Worm (Caenorhabditis elegans) whole organism, midembryonic: Measurements from ENCODE around the gene Y53C12A.8.

ENCODE experiments used
- T22C8.4 ChIP-seq: fragments of 200-800 bp; sonication (Bioruptor generic); IDR thresholded peaks from 2 replicates; pipeline ENCODE4 v1.3.6; 2022; ENCODE audit warnings: missing genetic modification characterization, missing compliant biosample characterization
- cog-1 ChIP-seq: sonication (generic microtip); optimal IDR thresholded peaks from 2 replicates; lab custom pipeline; 2016; ENCODE audit warnings: missing genetic modification characterization, missing compliant biosample characterization
- flt-1 ChIP-seq: fragments of 200-800 bp; sonication (Bioruptor generic); IDR thresholded peaks from 2 replicates; pipeline ENCODE4 v1.3.6; 2022; ENCODE audit warnings: missing genetic modification characterization, missing compliant biosample characterization
- klf-2 ChIP-seq: fragments of 200-800 bp; sonication (Bioruptor generic); conservative IDR thresholded peaks from 2 replicates; pipeline ENCODE4 v1.3.6; 2022; ENCODE audit warnings: missing genetic modification reagents, missing genetic modification characterization, missing compliant biosample characterization
- med-1 ChIP-seq: sonication (generic microtip); optimal IDR thresholded peaks from 2 replicates; lab custom pipeline; 2017; ENCODE audit warnings: missing genetic modification characterization, mild to moderate bottlenecking, missing compliant biosample characterization, antibody characterized with exemption, missing genetic modification reagents; ENCODE audit not compliant: insufficient read depth
- ref-1 ChIP-seq: fragments of 200-800 bp; sonication (Bioruptor generic); conservative IDR thresholded peaks from 2 replicates; pipeline ENCODE4 v1.3.6; 2022; ENCODE audit warnings: missing genetic modification reagents, missing genetic modification characterization, missing compliant biosample characterization
- tab-1 ChIP-seq: fragments of 200-800 bp; sonication (Bioruptor generic); IDR thresholded peaks from 2 replicates; pipeline ENCODE4 v1.3.6; 2022; ENCODE audit warnings: missing genetic modification characterization, missing compliant biosample characterization
- ztf-23 ChIP-seq: fragments of 200-800 bp; sonication (Bioruptor generic); IDR thresholded peaks from 2 replicates; pipeline ENCODE4 v1.3.6; 2022; ENCODE audit warnings: missing genetic modification reagents, missing genetic modification characterization, missing compliant biosample characterization
- ztf-29 ChIP-seq: fragments of 200-800 bp; sonication (Bioruptor generic); IDR thresholded peaks from 2 replicates; pipeline ENCODE4 v1.3.6; 2022; ENCODE audit warnings: missing genetic modification reagents, missing genetic modification characterization, missing compliant biosample characterization

Y53C12A.8 gene

ce11 chrII:9658915-9659314 lies 41.3 kb downstream of the Y53C12A.8 start, which contains the start of gene ZK1320.2:
ZK1320.2 (minus strand) TSS chrII:9659002.
- TF ChIP-seq ztf-29 (no peak), tab-1 (GFP tag; lab: Robert Waterston, UW) (no peak), T22C8.4 (GFP tag; lab: Robert Waterston, UW) (no peak), ref-1 (no peak), flt-1 (GFP tag; lab: Robert Waterston, UW) (no peak), cog-1 (tag; lab: Kevin White, UChicago) (no peak), klf-2 (GFP tag; lab: Robert Waterston, UW) (no peak), ztf-23 (GFP tag; lab: Robert Waterston, UW) (no peak), med-1 (GFP tag; lab: Kevin White, UChicago) (no peak)

- TF ChIP-seq T22C8.4 (GFP tag; lab: Robert Waterston, UW) (no peak), ztf-23 (GFP tag; lab: Robert Waterston, UW) (no peak), tab-1 (GFP tag; lab: Robert Waterston, UW) (no peak), ztf-29 (no peak), cog-1 (tag; lab: Kevin White, UChicago) (no peak), flt-1 (GFP tag; lab: Robert Waterston, UW) (no peak), med-1 (GFP tag; lab: Kevin White, UChicago) (no peak), ref-1 (no peak)
Observed at ce11 chrII:9656210-9656755, 44.0 kb downstream of the Y53C12A.8 start, which contains the start of gene gstk-1. gstk-1 (plus strand) TSS chrII:9656705.

- TF ChIP-seq flt-1 (GFP tag; lab: Robert Waterston, UW) (no peak), T22C8.4 (GFP tag; lab: Robert Waterston, UW) (no peak), ztf-23 (GFP tag; lab: Robert Waterston, UW) (no peak), med-1 (GFP tag; lab: Kevin White, UChicago) (no peak), klf-2 (GFP tag; lab: Robert Waterston, UW) (no peak), cog-1 (tag; lab: Kevin White, UChicago) (no peak), tab-1 (GFP tag; lab: Robert Waterston, UW) (no peak), ref-1 (no peak)
Observed at ce11 chrII:9655530-9656139, 44.6 kb downstream of the Y53C12A.8 start, which contains the start of gene ZK1307.1. ZK1307.1 (minus strand) TSS chrII:9655580.

DNA sequence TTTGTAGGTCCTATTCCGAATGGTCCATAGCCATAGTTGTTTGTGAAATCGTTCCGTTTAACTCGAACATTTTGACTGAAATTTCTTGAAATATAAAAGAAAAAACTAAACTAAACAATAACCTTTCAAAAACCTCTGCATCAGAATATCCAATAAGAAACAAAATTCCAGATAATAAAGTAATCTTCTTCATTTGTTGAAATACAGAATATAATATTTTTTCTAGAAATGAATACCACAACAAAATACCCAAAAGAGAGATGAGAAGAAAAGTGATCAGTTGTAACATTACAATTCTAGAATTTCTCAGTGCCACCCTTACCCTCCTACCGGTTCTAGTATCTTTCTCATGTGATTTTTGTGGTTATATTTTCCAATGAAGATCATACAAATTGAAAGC lies 46.6 kb downstream of the Y53C12A.8 start, which contains the start of gene ZK1307.2:
ZK1307.2 (minus strand) TSS at position 274 of the 400 bp plus-strand sequence.
- TF ChIP-seq ref-1 (no peak), tab-1 (GFP tag; lab: Robert Waterston, UW) (no peak), ztf-23 (GFP tag; lab: Robert Waterston, UW) (no peak), ztf-29 (no peak), klf-2 (GFP tag; lab: Robert Waterston, UW) (no peak)

ce11 chrII:9652919-9653318 lies 47.3 kb downstream of the Y53C12A.8 start, which contains the start of gene ZK1307.3:
ZK1307.3 (minus strand) TSS chrII:9653019.
- no peak for TF ChIP-seq ztf-29
- TF ChIP-seq ztf-23 (GFP tag; lab: Robert Waterston, UW): no peak
- TF ChIP-seq klf-2 (GFP tag; lab: Robert Waterston, UW): no peak
- TF ChIP-seq ref-1: no peak
- TF ChIP-seq cog-1 (tag; lab: Kevin White, UChicago): no peak
- TF ChIP-seq med-1 (GFP tag; lab: Kevin White, UChicago): no peak
- TF ChIP-seq tab-1 (GFP tag; lab: Robert Waterston, UW): no peak
- no peak for TF ChIP-seq flt-1 (GFP tag; lab: Robert Waterston, UW)
- TF ChIP-seq T22C8.4 (GFP tag; lab: Robert Waterston, UW): no peak

DNA sequence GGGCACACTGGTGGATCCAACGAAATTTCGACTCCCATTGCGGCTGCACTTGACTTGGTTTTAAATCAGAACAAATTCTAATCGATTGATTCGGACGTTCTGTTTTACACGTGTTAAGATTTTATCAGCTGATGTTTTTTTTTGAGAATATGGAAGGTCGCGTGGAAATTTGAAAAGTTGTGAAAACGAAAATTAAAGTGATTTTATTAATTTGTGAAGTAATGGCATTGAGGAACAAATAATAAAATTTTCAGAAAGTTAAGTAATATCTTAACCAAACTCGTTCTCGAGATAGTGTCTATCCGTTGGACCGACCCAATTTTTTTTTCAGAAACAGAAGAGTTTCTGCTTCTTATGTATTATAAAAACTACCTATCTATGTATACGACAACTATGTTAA lies 48.6 kb downstream of the Y53C12A.8 start, which contains the start of gene ZK1307.4:
ZK1307.4 (minus strand) TSS at position 101 of the 400 bp plus-strand sequence.
- TF ChIP-seq klf-2 (GFP tag; lab: Robert Waterston, UW) (no peak), T22C8.4 (GFP tag; lab: Robert Waterston, UW) (no peak), cog-1 (tag; lab: Kevin White, UChicago) (no peak), flt-1 (GFP tag; lab: Robert Waterston, UW) (no peak), ztf-29 (no peak), tab-1 (GFP tag; lab: Robert Waterston, UW) (no peak), med-1 (GFP tag; lab: Kevin White, UChicago) (no peak), ztf-23 (GFP tag; lab: Robert Waterston, UW) (no peak), ref-1 (no peak)

- TF ChIP-seq ztf-29: no peak
- no peak for TF ChIP-seq T22C8.4 (GFP tag; lab: Robert Waterston, UW)
- no peak for TF ChIP-seq tab-1 (GFP tag; lab: Robert Waterston, UW)
- no peak for TF ChIP-seq ztf-23 (GFP tag; lab: Robert Waterston, UW)
- TF ChIP-seq med-1 (GFP tag; lab: Kevin White, UChicago): no peak
- no peak for TF ChIP-seq klf-2 (GFP tag; lab: Robert Waterston, UW)
- no peak for TF ChIP-seq ref-1
- no peak for TF ChIP-seq flt-1 (GFP tag; lab: Robert Waterston, UW)
- TF ChIP-seq cog-1 (tag; lab: Kevin White, UChicago): no peak
Observed at ce11 chrII:9649191-9649590, 51.1 kb downstream of the Y53C12A.8 start, which contains the start of gene ZK1307.9. ZK1307.9 (plus strand) TSS chrII:9649491.
